Worm (Caenorhabditis elegans) whole organism, L1 larva: ENCODE measurements around the gene T28F12.1.
A peak's percentile ranks its signal among the peaks of the same experiment; 100 is the strongest.

ENCODE experiments used
- C04F5.9 ChIP-seq: sonication (generic microtip); optimal IDR thresholded peaks from 2 replicates; lab custom pipeline; 2016; ENCODE audit warnings: missing genetic modification characterization, missing compliant biosample characterization
- C16A3.4 ChIP-seq: fragments of 150-350 bp; optimal IDR thresholded peaks from 2 replicates; lab custom pipeline; 2014; ENCODE audit warnings: missing biosample characterization, missing genetic modification characterization
- C34B4.2 ChIP-seq: sonication (generic microtip); optimal IDR thresholded peaks from 2 replicates; lab custom pipeline; 2017; ENCODE audit warnings: mild to moderate bottlenecking, missing genetic modification characterization, missing compliant biosample characterization
- F16B12.6 ChIP-seq: fragments of 150-350 bp; optimal IDR thresholded peaks from 2 replicates; lab custom pipeline; 2014; ENCODE audit warnings: missing biosample characterization, missing genetic modification characterization
- Y116A8C.19 ChIP-seq: sonication (generic microtip); optimal IDR thresholded peaks from 2 replicates; lab custom pipeline; 2016; ENCODE audit warnings: missing compliant biosample characterization, missing genetic modification characterization, borderline replicate concordance
- blmp-1 ChIP-seq: fragments of 150-350 bp; optimal IDR thresholded peaks from 2 replicates; lab custom pipeline; 2014; ENCODE audit warnings: missing biosample characterization, missing genetic modification characterization
- ceh-90 ChIP-seq: sonication (generic microtip); optimal IDR thresholded peaks from 2 replicates; lab custom pipeline; 2016; ENCODE audit warnings: missing genetic modification characterization, missing compliant biosample characterization
- efl-1 ChIP-seq, 4 experiments: fragments of 150-350 bp; optimal IDR thresholded peaks in 3 of 4; peaks in 1 of 4; 1 replicate in 1 of 4; 2 replicates in 3 of 4; lab custom pipeline; 2014; ENCODE audit warnings: missing biosample characterization in 2 of 4, missing genetic modification characterization in 2 of 4, missing genetic modification reagents in 2 of 4
- efl-3 ChIP-seq: fragments of 200-800 bp; sonication (Bioruptor generic); optimal IDR thresholded peaks from 2 replicates; lab custom pipeline; 2018; ENCODE audit warnings: mild to moderate bottlenecking, missing genetic modification characterization, missing compliant biosample characterization
- egl-27 ChIP-seq, 2 experiments: fragments of 150-350 bp in 1 of 2; sonication (generic microtip); optimal IDR thresholded peaks; 3 replicates each; lab custom pipeline; 2017 to 2018; ENCODE audit warnings: missing biosample characterization in 2 of 2, missing genetic modification characterization in 2 of 2, missing genetic modification reagents in 2 of 2
- elt-2 ChIP-seq: sonication (generic microtip); optimal IDR thresholded peaks from 2 replicates; lab custom pipeline; 2016; ENCODE audit warnings: missing genetic modification characterization, mild to moderate bottlenecking, inconsistent platforms, missing compliant biosample characterization, missing genetic modification reagents
- elt-3 ChIP-seq, 6 experiments: fragments of 150-350 bp in 1 of 6; sonication (generic microtip); optimal IDR thresholded peaks; 2 replicates each; lab custom pipeline; 2017 to 2018; ENCODE audit warnings: missing biosample characterization in 6 of 6, missing genetic modification characterization in 6 of 6, inconsistent platforms in 1 of 6
- ets-5 ChIP-seq: fragments of 200-800 bp; sonication (Bioruptor generic); IDR thresholded peaks from 2 replicates; pipeline ENCODE4 v1.3.6; 2022; ENCODE audit warnings: missing genetic modification characterization, missing compliant biosample characterization
- fos-1 ChIP-seq: fragments of 150-350 bp; optimal IDR thresholded peaks from 2 replicates; lab custom pipeline; 2014; ENCODE audit warnings: missing biosample characterization, missing genetic modification characterization
- grh-1 ChIP-seq: fragments of 200-800 bp; sonication (Bioruptor generic); IDR thresholded peaks from 2 replicates; pipeline ENCODE4 v1.3.6; 2022; ENCODE audit warnings: missing genetic modification reagents, missing genetic modification characterization, missing compliant biosample characterization
- lin-13 ChIP-seq: fragments of 150-350 bp; optimal IDR thresholded peaks from 2 replicates; lab custom pipeline; 2014; ENCODE audit warnings: missing biosample characterization, missing genetic modification reagents, missing genetic modification characterization
- lin-14 ChIP-seq: fragments of 200-800 bp; sonication (Bioruptor generic); optimal IDR thresholded peaks from 2 replicates; lab custom pipeline; 2018; ENCODE audit warnings: mild to moderate bottlenecking, missing genetic modification characterization, moderate library complexity, missing compliant biosample characterization
- lin-15B ChIP-seq: fragments of 150-350 bp; sonication (generic microtip); optimal IDR thresholded peaks from 3 replicates; lab custom pipeline; 2014; ENCODE audit warnings: missing biosample characterization, missing genetic modification characterization
- lin-35 ChIP-seq, 2 experiments: fragments of 150-350 bp; optimal IDR thresholded peaks; 2 replicates each; lab custom pipeline; 2014; ENCODE audit warnings: missing biosample characterization in 2 of 2, missing genetic modification characterization in 2 of 2, missing genetic modification reagents in 2 of 2
- lir-3 ChIP-seq: sonication (generic microtip); optimal IDR thresholded peaks from 2 replicates; lab custom pipeline; 2016; ENCODE audit warnings: mild to moderate bottlenecking, missing genetic modification characterization, moderate library complexity, missing compliant biosample characterization; ENCODE audit not compliant: poor library complexity
- lsy-2 ChIP-seq, 2 experiments: fragments of 150-350 bp; optimal IDR thresholded peaks; 2 replicates each; lab custom pipeline; 2014; ENCODE audit warnings: missing biosample characterization in 2 of 2, missing genetic modification characterization in 2 of 2
- mdl-1 ChIP-seq, 2 experiments: fragments of 150-350 bp; optimal IDR thresholded peaks; 2 replicates each; lab custom pipeline; 2014 to 2017; ENCODE audit warnings: missing biosample characterization in 2 of 2, missing genetic modification characterization in 2 of 2, inconsistent platforms in 1 of 2
- mef-2 ChIP-seq: fragments of 150-350 bp; optimal IDR thresholded peaks from 2 replicates; lab custom pipeline; 2014; ENCODE audit warnings: missing biosample characterization, missing genetic modification characterization
- nhr-12 ChIP-seq: sonication (generic microtip); optimal IDR thresholded peaks from 2 replicates; lab custom pipeline; 2017; ENCODE audit warnings: missing biosample characterization, missing genetic modification characterization
- nhr-237 ChIP-seq: fragments of 150-350 bp; optimal IDR thresholded peaks from 2 replicates; lab custom pipeline; 2014; ENCODE audit warnings: missing biosample characterization, missing genetic modification characterization
- nhr-47 ChIP-seq: sonication (generic microtip); optimal IDR thresholded peaks from 2 replicates; lab custom pipeline; 2016; ENCODE audit warnings: mild to moderate bottlenecking, missing genetic modification characterization, moderate library complexity, missing compliant biosample characterization
- nhr-71 ChIP-seq: sonication (generic microtip); optimal IDR thresholded peaks from 2 replicates; lab custom pipeline; 2016; ENCODE audit warnings: mild to moderate bottlenecking, missing genetic modification characterization, moderate library complexity, missing compliant biosample characterization
- nhr-76 ChIP-seq: sonication (generic microtip); optimal IDR thresholded peaks from 2 replicates; lab custom pipeline; 2017; ENCODE audit warnings: missing biosample characterization, missing genetic modification characterization
- nhr-84 ChIP-seq: sonication (generic microtip); optimal IDR thresholded peaks from 2 replicates; lab custom pipeline; 2017; ENCODE audit warnings: missing biosample characterization, missing genetic modification characterization
- nhr-85 ChIP-seq: sonication (generic microtip); peaks from one replicate; lab custom pipeline; 2016; ENCODE audit warnings: missing genetic modification characterization, inconsistent platforms, missing compliant biosample characterization
- nhr-90 ChIP-seq: sonication (generic microtip); optimal IDR thresholded peaks from 2 replicates; lab custom pipeline; 2016; ENCODE audit warnings: mild to moderate bottlenecking, missing genetic modification characterization, missing compliant biosample characterization; ENCODE audit not compliant: poor library complexity
- pax-3 ChIP-seq: fragments of 200-800 bp; sonication (Bioruptor generic); optimal IDR thresholded peaks from 2 replicates; lab custom pipeline; 2018; ENCODE audit warnings: mild to moderate bottlenecking, missing genetic modification characterization, moderate library complexity, missing compliant biosample characterization
- snpc-4 ChIP-seq: fragments of 150-350 bp; optimal IDR thresholded peaks from 2 replicates; lab custom pipeline; 2014; ENCODE audit warnings: missing biosample characterization, missing genetic modification characterization
- sptf-1 ChIP-seq: fragments of 150-350 bp; optimal IDR thresholded peaks from 2 replicates; lab custom pipeline; 2014; ENCODE audit warnings: missing biosample characterization, missing genetic modification characterization
- sup-37 ChIP-seq: fragments of 200-800 bp; sonication (Bioruptor generic); optimal IDR thresholded peaks from 2 replicates; lab custom pipeline; 2018; ENCODE audit warnings: mild to moderate bottlenecking, missing genetic modification characterization, missing compliant biosample characterization
- tbx-2 ChIP-seq: sonication (generic microtip); optimal IDR thresholded peaks from 2 replicates; lab custom pipeline; 2016; ENCODE audit warnings: missing genetic modification characterization, missing compliant biosample characterization
- tlp-1 ChIP-seq: fragments of 150-350 bp; optimal IDR thresholded peaks from 2 replicates; lab custom pipeline; 2014; ENCODE audit warnings: missing biosample characterization, missing genetic modification characterization
- unc-62 ChIP-seq: fragments of 150-350 bp; optimal IDR thresholded peaks from 2 replicates; lab custom pipeline; 2014; ENCODE audit warnings: missing biosample characterization, missing genetic modification reagents, missing genetic modification characterization

T28F12.1 gene

ce11 chrV:4503868-4504365, 8.9 kb upstream of the T28F12.1 start:
- TF ChIP-seq nhr-85: peak; percentile 33
- TF ChIP-seq fos-1 (tag; lab: Kevin White, UChicago): no peak
- no peak for TF ChIP-seq nhr-12
- TF ChIP-seq C04F5.9: no peak
- no peak for TF ChIP-seq C34B4.2
- TF ChIP-seq efl-1 (optimal IDR thresholded peaks at IDR 0.05; lab: Kevin White, UChicago): no peak
- TF ChIP-seq efl-1 (GFP tag; optimal IDR thresholded peaks at IDR 0.05 in 1 of 2; lab: Kevin White, UChicago): peak in 1 of 2 experiments; percentile 66

- TF ChIP-seq F16B12.6 (tag; lab: Kevin White, UChicago): no peak
- TF ChIP-seq snpc-4: no peak
- TF ChIP-seq mef-2 (tag; lab: Kevin White, UChicago): no peak
- TF ChIP-seq grh-1 (GFP tag; lab: Robert Waterston, UW): no peak
- no peak for TF ChIP-seq ceh-90 (tag; lab: Kevin White, UChicago)
- TF ChIP-seq nhr-90: no peak
- TF ChIP-seq lin-35 (GFP tag; optimal IDR thresholded peaks at IDR 0.05; lab: Kevin White, UChicago): no peak
- no peak for TF ChIP-seq pax-3
- no peak for TF ChIP-seq lir-3 (tag; lab: Kevin White, UChicago)
- no peak for TF ChIP-seq sptf-1 (tag; lab: Kevin White, UChicago)
- no peak for TF ChIP-seq tbx-2 (tag; lab: Kevin White, UChicago)
- TF ChIP-seq nhr-76 (tag; lab: Kevin White, UChicago): no peak
- no peak for TF ChIP-seq elt-2 (tag; lab: Kevin White, UChicago)
Observed at ce11 chrV:4504445-4504844, 8.4 kb upstream of the T28F12.1 start.

ce11 chrV:4505000-4505399, 7.8 kb upstream of the T28F12.1 start:
- TF ChIP-seq nhr-84 (tag; lab: Kevin White, UChicago) (no peak), mef-2 (tag; lab: Kevin White, UChicago) (no peak), tbx-2 (tag; lab: Kevin White, UChicago) (no peak), lsy-2 (tag; optimal IDR thresholded peaks at IDR 0.05; lab: Kevin White, UChicago) (no peak), unc-62 (no peak), elt-3 (tag; optimal IDR thresholded peaks at IDR 0.05; lab: Kevin White, UChicago) (no peak), ets-5 (GFP tag; lab: Robert Waterston, UW) (no peak), nhr-47 (tag; lab: Kevin White, UChicago) (no peak), efl-3 (GFP tag; lab: Kevin White, UChicago) (no peak), nhr-71 (no peak), grh-1 (GFP tag; lab: Robert Waterston, UW) (no peak), egl-27 (tag; optimal IDR thresholded peaks at IDR 0.05; lab: Kevin White, UChicago) (no peak), nhr-237 (tag; lab: Kevin White, UChicago) (no peak), ceh-90 (tag; lab: Kevin White, UChicago) (no peak), lin-13 (no peak), lin-15B (tag; lab: Kevin White, UChicago) (no peak)

- TF ChIP-seq efl-1 (optimal IDR thresholded peaks at IDR 0.05; lab: Kevin White, UChicago) (no peak), efl-1 (GFP tag; optimal IDR thresholded peaks at IDR 0.05 in 1 of 2; lab: Kevin White, UChicago) (peak in 1 of 2 experiments; percentile 76), lsy-2 (tag; optimal IDR thresholded peaks at IDR 0.05; lab: Kevin White, UChicago) (peak in 1 of 2 experiments; percentile 60), tlp-1 (peak; percentile 9), sup-37 (GFP tag; lab: Kevin White, UChicago) (no peak), nhr-85 (peak; percentile 78), Y116A8C.19 (tag; lab: Kevin White, UChicago) (no peak), blmp-1 (tag; lab: Kevin White, UChicago) (peak; percentile 88), nhr-237 (tag; lab: Kevin White, UChicago) (no peak), C16A3.4 (tag; lab: Kevin White, UChicago) (no peak), mdl-1 (tag; optimal IDR thresholded peaks at IDR 0.05; lab: Kevin White, UChicago) (no peak), lin-14 (GFP tag; lab: Kevin White, UChicago) (peak; percentile 40)
Observed at ce11 chrV:4505408-4506270, 7.2 kb upstream of the T28F12.1 start.
